Worm (Caenorhabditis elegans) whole organism, L4 larva: Measurements from ENCODE around the gene R160.13.

Source experiments
- ZK546.5 ChIP-seq, 2 experiments: sonication (generic microtip); optimal IDR thresholded peaks; 2 replicates each; lab custom pipeline; 2017; ENCODE audit warnings: missing biosample characterization in 2 of 2, missing genetic modification characterization in 2 of 2
- ama-1 ChIP-seq: fragments of 150-350 bp; optimal IDR thresholded peaks from 2 replicates; lab custom pipeline; 2014; ENCODE audit warnings: inconsistent platforms, mixed read lengths
- ces-1 ChIP-seq: fragments of 150-350 bp; sonication (generic microtip); optimal IDR thresholded peaks from 4 replicates; lab custom pipeline; 2014; ENCODE audit warnings: missing biosample characterization, missing genetic modification reagents, missing genetic modification characterization
- dpl-1 ChIP-seq: fragments of 150-350 bp; optimal IDR thresholded peaks from 2 replicates; lab custom pipeline; 2014; ENCODE audit warnings: missing biosample characterization, missing genetic modification reagents, missing genetic modification characterization
- dve-1 ChIP-seq: sonication (generic microtip); optimal IDR thresholded peaks from 2 replicates; lab custom pipeline; 2017; ENCODE audit warnings: antibody characterized with exemption, mild to moderate bottlenecking, missing genetic modification characterization, missing compliant biosample characterization; ENCODE audit not compliant: insufficient read depth
- fkh-10 ChIP-seq: fragments of 150-350 bp; optimal IDR thresholded peaks from 2 replicates; lab custom pipeline; 2014; ENCODE audit warnings: missing biosample characterization, missing genetic modification reagents, missing genetic modification characterization
- jun-1 ChIP-seq: fragments of 150-350 bp; optimal IDR thresholded peaks from 2 replicates; lab custom pipeline; 2014; ENCODE audit warnings: missing biosample characterization, missing genetic modification reagents, missing genetic modification characterization
- mdl-1 ChIP-seq, 2 experiments: fragments of 150-350 bp in 1 of 2; sonication (generic microtip) in 1 of 2; optimal IDR thresholded peaks; 2 replicates each; lab custom pipeline; 2014 to 2017; ENCODE audit warnings: missing biosample characterization in 2 of 2, missing genetic modification characterization in 2 of 2
- nhr-48 ChIP-seq: sonication (generic microtip); optimal IDR thresholded peaks from 2 replicates; lab custom pipeline; 2016; ENCODE audit warnings: mild to moderate bottlenecking, missing genetic modification characterization, missing compliant biosample characterization
- nhr-76 ChIP-seq: fragments of 150-350 bp; optimal IDR thresholded peaks from 2 replicates; lab custom pipeline; 2014; ENCODE audit warnings: missing biosample characterization, missing genetic modification characterization
- pqm-1 ChIP-seq: sonication (generic microtip); optimal IDR thresholded peaks from 2 replicates; lab custom pipeline; 2017; ENCODE audit warnings: missing biosample characterization, missing genetic modification characterization
- unc-39 ChIP-seq: sonication (generic microtip); optimal IDR thresholded peaks from 2 replicates; lab custom pipeline; 2017; ENCODE audit warnings: missing biosample characterization, missing genetic modification characterization

- TF ChIP-seq fkh-10 = no peak
- TF ChIP-seq ama-1 (lab: Kevin White, UChicago) = no peak
- no peak for TF ChIP-seq dpl-1
- TF ChIP-seq nhr-76 (tag; lab: Kevin White, UChicago) = no peak
- no peak for TF ChIP-seq unc-39 (tag; lab: Kevin White, UChicago)
- TF ChIP-seq pqm-1 (tag; lab: Kevin White, UChicago) = no peak
- no peak for TF ChIP-seq ces-1 (GFP tag; lab: Kevin White, UChicago)
- TF ChIP-seq mdl-1 (tag; optimal IDR thresholded peaks at IDR 0.05; lab: Kevin White, UChicago) = no peak
- no peak for TF ChIP-seq ZK546.5 (tag; optimal IDR thresholded peaks at IDR 0.05; lab: Kevin White, UChicago)
- TF ChIP-seq jun-1 = no peak
- no peak for TF ChIP-seq nhr-48 (tag; lab: Kevin White, UChicago)
- no peak for TF ChIP-seq dve-1 (tag; lab: Kevin White, UChicago)
Observed at ce11 chrX:4371988-4372387, 675 bp upstream of the R160.13 start, which contains the start of gene R160.14.
